Worm (Caenorhabditis elegans) whole organism, L3 larva: ENCODE results near the gene vglu-2.

Experiments
- mdl-1 ChIP-seq: fragments of 150-350 bp; optimal IDR thresholded peaks from 2 replicates; lab custom pipeline; 2014; ENCODE audit warnings: missing biosample characterization, missing genetic modification characterization
- mml-1 ChIP-seq: fragments of 150-350 bp; sonication (generic microtip); optimal IDR thresholded peaks from 3 replicates; lab custom pipeline; 2014; ENCODE audit warnings: missing biosample characterization, missing genetic modification characterization
- pha-4 ChIP-seq: fragments of 150-350 bp; optimal IDR thresholded peaks from 2 replicates; lab custom pipeline; 2014; ENCODE audit warnings: missing biosample characterization, missing genetic modification reagents, missing genetic modification characterization

ce11 chrIII:10253334-10253733 is 41.6 kb upstream of the vglu-2 start:
- TF ChIP-seq mdl-1 (tag; lab: Kevin White, UChicago): no peak
- TF ChIP-seq pha-4 (tag; lab: Kevin White, UChicago): no peak
- TF ChIP-seq mml-1 (tag; lab: Kevin White, UChicago): no peak
